Fruit fly (Drosophila melanogaster) whole organism, prepupa: Measurements from ENCODE around the gene CG9147.

Experiments
- Blimp-1 ChIP-seq: fragments of 200-800 bp; sonication (Bioruptor generic); optimal IDR thresholded peaks from 3 replicates; lab custom pipeline; 2017; ENCODE audit warnings: missing biosample characterization, missing genetic modification characterization, mild to moderate bottlenecking, moderate library complexity, missing genetic modification reagents
- CG10631 ChIP-seq: fragments of 200-800 bp; sonication (Bioruptor generic); optimal IDR thresholded peaks from 2 replicates; lab custom pipeline; 2016; ENCODE audit warnings: missing biosample characterization, missing genetic modification characterization
- CG10669 ChIP-seq: fragments of 200-800 bp; sonication (Bioruptor generic); optimal IDR thresholded peaks from 3 replicates; lab custom pipeline; 2018; ENCODE audit warnings: missing biosample characterization, mild to moderate bottlenecking, missing genetic modification characterization, moderate library complexity
- CG11762 ChIP-seq: fragments of 200-800 bp; sonication (Bioruptor generic); optimal IDR thresholded peaks from 3 replicates; lab custom pipeline; 2016; ENCODE audit warnings: missing biosample characterization, missing genetic modification characterization; ENCODE audit not compliant: insufficient read depth
- CG15336 ChIP-seq: fragments of 200-800 bp; sonication (Bioruptor generic); IDR thresholded peaks from 2 replicates; pipeline ENCODE4 v1.3.6; 2022; ENCODE audit warnings: missing biosample characterization, missing genetic modification characterization
- CG16779 ChIP-seq: fragments of 200-800 bp; sonication (Bioruptor generic); optimal IDR thresholded peaks from 3 replicates; lab custom pipeline; 2017; ENCODE audit warnings: missing biosample characterization, mild to moderate bottlenecking, missing genetic modification characterization
- CG34406 ChIP-seq: fragments of 200-800 bp; sonication (Bioruptor generic); optimal IDR thresholded peaks from 3 replicates; lab custom pipeline; 2016; ENCODE audit warnings: missing biosample characterization, missing genetic modification characterization
- CG4318 ChIP-seq: fragments of 200-800 bp; sonication (Bioruptor generic); optimal IDR thresholded peaks from 3 replicates; lab custom pipeline; 2017; ENCODE audit warnings: missing biosample characterization, mild to moderate bottlenecking, missing genetic modification characterization
- CG6163 ChIP-seq: fragments of 200-800 bp; sonication (Bioruptor generic); IDR thresholded peaks from 3 replicates; pipeline ENCODE4 v1.3.6; 2022; ENCODE audit warnings: missing biosample characterization, missing genetic modification characterization
- CG6808 ChIP-seq: fragments of 200-800 bp; sonication (Bioruptor generic); optimal IDR thresholded peaks from 3 replicates; lab custom pipeline; 2017; ENCODE audit warnings: missing biosample characterization, missing genetic modification characterization, mild to moderate bottlenecking, moderate library complexity, missing genetic modification reagents
- CG6854 ChIP-seq: fragments of 200-800 bp; sonication (Bioruptor generic); optimal IDR thresholded peaks from 2 replicates; lab custom pipeline; 2017; ENCODE audit warnings: missing biosample characterization, mild to moderate bottlenecking, missing genetic modification characterization
- CG9139 ChIP-seq: fragments of 200-800 bp; sonication (Bioruptor generic); optimal IDR thresholded peaks from 3 replicates; lab custom pipeline; 2017; ENCODE audit warnings: missing biosample characterization, mild to moderate bottlenecking, missing genetic modification characterization
- Eip78C ChIP-seq: fragments of 200-800 bp; sonication (Bioruptor generic); peaks from one replicate; lab custom pipeline; 2016; ENCODE audit warnings: missing biosample characterization, missing genetic modification characterization
- Eip93F ChIP-seq: fragments of 200-800 bp; sonication (Bioruptor generic); optimal IDR thresholded peaks from 2 replicates; lab custom pipeline; 2016; ENCODE audit warnings: missing biosample characterization, mild to moderate bottlenecking, missing genetic modification characterization
- Hr38 ChIP-seq: sonication (Bioruptor generic); optimal IDR thresholded peaks from 2 replicates; lab custom pipeline; 2016; ENCODE audit warnings: missing biosample characterization, missing genetic modification characterization
- Hr39 ChIP-seq: fragments of 200-800 bp; sonication (Bioruptor generic); optimal IDR thresholded peaks from 2 replicates; lab custom pipeline; 2016; ENCODE audit warnings: missing biosample characterization, missing genetic modification characterization
- Met ChIP-seq: fragments of 200-800 bp; sonication (Bioruptor generic); optimal IDR thresholded peaks from 3 replicates; lab custom pipeline; 2016; ENCODE audit warnings: missing biosample characterization, missing genetic modification characterization
- Smox ChIP-seq: fragments of 200-800 bp; sonication (Bioruptor generic); optimal IDR thresholded peaks from 3 replicates; lab custom pipeline; 2016; ENCODE audit warnings: missing biosample characterization, missing genetic modification characterization
- Sox14 ChIP-seq: fragments of 200-800 bp; sonication (Bioruptor generic); optimal IDR thresholded peaks from 3 replicates; lab custom pipeline; 2016; ENCODE audit warnings: missing biosample characterization, missing genetic modification characterization
- acj6 ChIP-seq: fragments of 200-800 bp; sonication (Bioruptor generic); optimal IDR thresholded peaks from 3 replicates; lab custom pipeline; 2016; ENCODE audit warnings: missing biosample characterization, missing genetic modification characterization
- fd85E ChIP-seq: fragments of 200-800 bp; sonication (Bioruptor generic); optimal IDR thresholded peaks from 3 replicates; lab custom pipeline; 2016; ENCODE audit warnings: missing biosample characterization, missing genetic modification characterization
- fkh ChIP-seq: fragments of 200-800 bp; sonication (Bioruptor generic); optimal IDR thresholded peaks from 3 replicates; lab custom pipeline; 2017; ENCODE audit warnings: missing biosample characterization, mild to moderate bottlenecking, missing genetic modification characterization, moderate library complexity
- lz ChIP-seq: fragments of 200-800 bp; sonication (Bioruptor generic); optimal IDR thresholded peaks from 3 replicates; lab custom pipeline; 2016; ENCODE audit warnings: missing biosample characterization, missing genetic modification characterization
- net ChIP-seq: fragments of 200-800 bp; sonication (Bioruptor generic); optimal IDR thresholded peaks from 3 replicates; lab custom pipeline; 2016; ENCODE audit warnings: missing biosample characterization, missing genetic modification characterization
- pdm3 ChIP-seq: fragments of 200-800 bp; sonication (Bioruptor generic); optimal IDR thresholded peaks from 3 replicates; lab custom pipeline; 2016; ENCODE audit warnings: missing biosample characterization, missing genetic modification characterization
- ss ChIP-seq, 2 experiments: fragments of 200-800 bp; sonication (Bioruptor generic); optimal IDR thresholded peaks; 2 replicates in 1 of 2; 3 replicates in 1 of 2; lab custom pipeline; 2017 to 2018; ENCODE audit warnings: mild to moderate bottlenecking in 2 of 2, missing biosample characterization in 2 of 2, missing genetic modification characterization in 2 of 2, moderate library complexity in 1 of 2
- svp ChIP-seq: fragments of 200-800 bp; sonication (Bioruptor generic); peaks from one replicate; lab custom pipeline; 2016; ENCODE audit warnings: missing biosample characterization, missing genetic modification characterization
- topi ChIP-seq: fragments of 200-800 bp; sonication (Bioruptor generic); optimal IDR thresholded peaks from 3 replicates; lab custom pipeline; 2016; ENCODE audit warnings: missing biosample characterization, missing genetic modification characterization
- vri ChIP-seq: fragments of 200-800 bp; sonication (Bioruptor generic); optimal IDR thresholded peaks from 3 replicates; lab custom pipeline; 2016; ENCODE audit warnings: missing biosample characterization, mild to moderate bottlenecking, missing genetic modification characterization

The CG9147 gene

DNA sequence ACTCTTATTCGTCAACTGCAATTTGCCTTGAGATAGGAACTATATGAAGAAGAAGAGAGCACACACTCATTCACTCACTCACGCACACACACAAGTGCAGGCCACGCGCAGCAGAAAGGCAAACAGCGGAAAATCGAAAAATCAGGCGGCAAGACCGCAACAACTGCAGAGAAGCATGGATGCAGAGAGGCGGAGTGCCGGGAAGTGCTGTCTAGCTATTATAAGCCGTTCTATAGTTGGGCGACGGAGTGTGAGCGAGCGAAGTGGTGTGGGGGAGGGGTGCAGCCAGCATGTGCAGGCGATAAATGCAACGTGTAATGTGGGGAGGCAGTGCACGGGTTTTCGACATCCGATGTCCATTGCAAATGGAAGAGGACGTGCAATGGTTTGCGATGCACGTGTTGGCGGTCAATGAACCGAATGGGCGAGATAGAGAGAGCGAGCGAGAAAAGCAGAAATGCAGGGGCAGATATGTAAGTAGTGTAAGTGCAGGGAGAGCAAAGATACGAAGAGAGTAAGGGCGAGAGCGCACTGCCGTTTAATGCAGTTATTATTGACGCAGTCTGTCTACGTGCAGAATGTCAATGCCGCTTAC, 13.1 kb downstream of the CG9147 start (continued):
- no peak for TF ChIP-seq CG6808
- TF ChIP-seq topi (GFP tag; lab: Kevin White, UChicago) = peak; percentile 8
- no peak for TF ChIP-seq acj6 (GFP tag; lab: Kevin White, UChicago)
- TF ChIP-seq fd85E (GFP tag; lab: Kevin White, UChicago) = no peak
- TF ChIP-seq CG9139 = no peak
- no peak for TF ChIP-seq Smox (GFP tag; lab: Kevin White, UChicago)
- no peak for TF ChIP-seq pdm3 (GFP tag; lab: Kevin White, UChicago)
- TF ChIP-seq CG4318 (GFP tag; lab: Kevin White, UChicago) = no peak

DNA sequence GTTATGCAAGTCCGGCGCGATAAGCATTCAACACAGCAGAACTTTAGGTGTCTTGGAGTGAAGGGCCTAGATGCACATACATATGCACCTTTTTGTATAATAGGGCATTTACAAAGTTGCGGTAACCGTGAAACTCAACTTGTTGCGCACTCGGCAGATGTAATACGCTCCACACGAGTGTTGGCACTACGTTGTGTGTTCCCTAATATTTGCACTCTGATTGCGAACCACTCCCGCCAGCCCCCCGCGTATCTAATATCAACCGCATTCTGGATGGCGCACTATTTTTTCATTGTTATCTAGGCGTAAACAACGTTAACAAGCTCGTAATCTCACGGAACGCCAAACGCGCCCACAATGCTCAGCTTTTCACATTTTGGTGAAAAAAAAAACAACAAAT, 14.5 kb downstream of the CG9147 start:
- peak; percentile 28; the same call in 1 of the 3 replicates for TF ChIP-seq CG6163 (GFP tag; lab: Robert Waterston, UW)
- peak; percentile 39 for TF ChIP-seq CG16779 (tag; lab: Kevin White, UChicago)
- TF ChIP-seq Hr38 = no peak
- TF ChIP-seq fkh (GFP tag; lab: Kevin White, UChicago) = peak; percentile 91

DNA sequence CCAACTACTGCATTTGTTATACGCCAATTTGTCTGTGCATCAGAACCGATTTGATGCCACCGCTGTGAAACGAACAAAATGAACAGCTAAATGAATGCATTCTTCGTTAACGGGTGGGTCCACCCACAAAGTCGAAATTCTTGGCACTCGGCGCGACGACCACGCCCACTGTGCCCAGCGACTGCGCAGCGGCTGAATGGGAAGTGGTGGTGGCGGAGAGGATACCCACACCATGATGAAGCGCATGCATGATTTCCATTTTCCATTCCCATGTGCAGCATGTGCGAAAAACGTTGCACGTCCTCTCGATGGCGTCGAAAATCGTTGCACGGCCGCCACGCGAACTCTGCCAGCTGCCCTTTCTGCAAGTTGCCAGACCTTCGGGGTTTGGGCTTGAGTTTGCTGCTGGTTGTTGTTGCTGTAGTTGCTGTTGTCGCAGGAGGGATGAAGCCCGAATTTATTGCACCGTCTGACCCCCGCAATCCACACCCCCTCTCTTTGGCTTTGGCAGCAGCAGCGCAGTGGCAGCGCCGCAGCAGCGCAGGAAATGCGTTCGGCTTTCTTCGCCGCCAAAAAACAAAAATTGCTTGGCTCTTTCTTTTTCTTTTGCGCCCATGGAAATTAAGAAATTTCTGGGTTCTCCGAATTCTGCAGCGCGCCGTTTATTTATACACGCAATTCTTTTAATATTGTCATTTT, 15.5 kb downstream of the CG9147 start:
- TF ChIP-seq pdm3 (GFP tag; lab: Kevin White, UChicago) = no peak
- TF ChIP-seq svp (GFP tag; lab: Kevin White, UChicago) = peak; percentile 93
- TF ChIP-seq Eip93F (GFP tag; lab: Kevin White, UChicago) = peak; percentile 73
- TF ChIP-seq Sox14 (GFP tag; lab: Kevin White, UChicago) = no peak
- no peak for TF ChIP-seq CG10669 (GFP tag; lab: Kevin White, UChicago)
- peak; percentile 29; the same call in 1 of the 3 replicates for TF ChIP-seq CG6163 (GFP tag; lab: Robert Waterston, UW)
- TF ChIP-seq ss (GFP tag; optimal IDR thresholded peaks at IDR 0.05; lab: Kevin White, UChicago) = peak; percentile 54 to 73
- TF ChIP-seq Blimp-1 = peak; percentile 42
- TF ChIP-seq Hr39 (GFP tag; lab: Kevin White, UChicago) = peak; percentile 4
- TF ChIP-seq net = no peak
- peak; percentile 93 for TF ChIP-seq Eip78C
- no peak for TF ChIP-seq CG34406 (GFP tag; lab: Kevin White, UChicago)
- no peak for TF ChIP-seq fd85E (GFP tag; lab: Kevin White, UChicago)
- TF ChIP-seq CG11762 = no peak
- peak; percentile 100 for TF ChIP-seq Met (GFP tag; lab: Kevin White, UChicago)
- peak; percentile 72 for TF ChIP-seq CG6854 (GFP tag; lab: Kevin White, UChicago)
- no peak for TF ChIP-seq CG10631 (GFP tag; lab: Kevin White, UChicago)

DNA sequence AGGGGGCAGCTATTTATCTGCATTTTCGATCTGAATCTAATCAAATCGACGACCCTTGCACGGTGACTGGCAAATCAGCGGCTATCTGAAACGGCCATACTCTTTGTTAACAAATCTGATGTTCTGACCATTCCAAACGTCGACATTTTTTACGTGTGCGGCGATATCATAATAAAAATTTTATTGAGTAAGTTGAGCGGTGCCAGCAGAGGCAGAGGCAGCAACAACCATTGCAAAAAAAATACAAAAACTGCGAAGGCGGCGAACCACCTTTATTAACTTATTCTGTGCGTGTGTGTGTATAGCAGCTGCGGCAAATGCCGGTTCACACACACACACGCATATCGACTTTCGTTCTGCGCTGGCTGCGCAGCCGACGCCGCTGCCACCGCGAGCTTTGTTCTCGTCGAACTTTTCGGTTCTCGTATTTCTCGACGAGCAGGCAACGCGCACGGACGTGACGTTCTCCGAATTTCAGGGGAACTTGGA, 16.4 kb downstream of the CG9147 start, which contains the start of gene Kr-h1:
TSS of gene Kr-h1 (plus strand) at position 447 of the 489 bp plus-strand sequence.
- TF ChIP-seq lz = no peak
- TF ChIP-seq vri (GFP tag; lab: Kevin White, UChicago) = peak; percentile 84
- no peak for TF ChIP-seq pdm3 (GFP tag; lab: Kevin White, UChicago)
- TF ChIP-seq Blimp-1 = peak; percentile 54
- TF ChIP-seq Eip78C = peak; percentile 71
- TF ChIP-seq CG9139 = no peak
- peak; percentile 13 for TF ChIP-seq CG6854 (GFP tag; lab: Kevin White, UChicago)
- TF ChIP-seq Met (GFP tag; lab: Kevin White, UChicago) = peak; percentile 90
- no peak for TF ChIP-seq net
- TF ChIP-seq Sox14 (GFP tag; lab: Kevin White, UChicago) = peak; percentile 41
- TF ChIP-seq svp (GFP tag; lab: Kevin White, UChicago) = peak; percentile 68

DNA sequence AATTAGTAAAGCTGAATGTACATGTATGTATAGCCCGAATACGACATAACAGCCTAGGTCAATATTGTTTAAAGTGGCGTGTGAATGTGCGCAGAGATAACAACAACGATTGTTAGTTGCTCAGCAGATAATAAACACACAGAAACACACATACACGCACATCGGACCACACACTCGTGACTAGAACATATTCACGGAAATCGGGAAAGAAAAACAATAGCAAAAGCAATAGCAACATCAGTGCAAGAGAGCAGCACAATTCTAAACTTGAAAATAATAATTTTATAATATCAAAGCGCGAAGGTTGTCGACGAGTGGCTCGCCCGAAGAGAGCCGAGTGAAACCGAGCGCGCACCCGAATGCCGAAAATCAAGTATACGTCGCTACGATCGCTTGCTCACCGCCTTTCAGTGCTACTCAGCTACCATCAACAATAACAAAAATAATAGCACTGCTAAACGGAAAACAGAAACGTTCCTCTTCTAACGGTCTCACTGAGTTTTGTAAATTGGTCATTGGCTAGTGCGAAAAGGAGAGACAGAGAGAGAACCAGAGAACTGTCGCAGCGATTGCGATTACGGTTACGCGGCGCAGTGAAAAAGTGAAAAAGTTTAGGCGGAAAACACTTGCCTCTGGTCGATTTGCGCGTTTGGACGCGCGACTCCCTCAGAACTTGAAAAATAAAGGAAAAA, 17.3 kb downstream of the CG9147 start:
- peak; percentile 35 for TF ChIP-seq svp (GFP tag; lab: Kevin White, UChicago)
- TF ChIP-seq CG15336 = no peak
- TF ChIP-seq CG16779 (tag; lab: Kevin White, UChicago) = peak; percentile 39
- TF ChIP-seq fkh (GFP tag; lab: Kevin White, UChicago) = peak; percentile 94
- peak; percentile 82 for TF ChIP-seq vri (GFP tag; lab: Kevin White, UChicago)
- peak; percentile 59 for TF ChIP-seq Eip78C
